Worm (Caenorhabditis elegans) whole organism, mixed stage, embryonic: ENCODE results near the gene rfip-2.

Experiments used
- lin-13 ChIP-seq: fragments of 150-350 bp; optimal IDR thresholded peaks from 2 replicates; lab custom pipeline; 2014; ENCODE audit warnings: missing biosample characterization, missing genetic modification characterization
- mep-1 ChIP-seq: fragments of 150-350 bp; optimal IDR thresholded peaks from 2 replicates; lab custom pipeline; 2017; ENCODE audit warnings: missing biosample characterization, missing genetic modification reagents, missing genetic modification characterization, inconsistent platforms
- nhr-12 ChIP-seq: fragments of 150-350 bp; optimal IDR thresholded peaks from 2 replicates; lab custom pipeline; 2014; ENCODE audit warnings: missing biosample characterization, missing genetic modification characterization
- nhr-76 ChIP-seq: sonication (generic microtip); optimal IDR thresholded peaks from 2 replicates; lab custom pipeline; 2017; ENCODE audit warnings: missing biosample characterization, missing genetic modification characterization
- sem-2 ChIP-seq: fragments of 200-800 bp; sonication (Bioruptor generic); optimal IDR thresholded peaks from 2 replicates; lab custom pipeline; 2018; ENCODE audit warnings: mild to moderate bottlenecking, missing genetic modification characterization, missing compliant biosample characterization
- unc-120 ChIP-seq: sonication (generic microtip); optimal IDR thresholded peaks from 2 replicates; lab custom pipeline; 2017; ENCODE audit warnings: missing genetic modification characterization, missing compliant biosample characterization; ENCODE audit not compliant: poor library complexity, severe bottlenecking

- TF ChIP-seq mep-1 (tag; lab: Kevin White, UChicago) (no peak), lin-13 (no peak), nhr-12 (tag; lab: Kevin White, UChicago) (no peak), unc-120 (tag; lab: Kevin White, UChicago) (no peak), sem-2 (GFP tag; lab: Kevin White, UChicago) (no peak), nhr-76 (no peak)
Measured at ce11 chrII:701025-701370, 22.6 kb upstream of the rfip-2 start, which contains the start of gene T02H6.11.
